Fruit fly (Drosophila melanogaster) whole organism, embryonic: ENCODE measurements around the gene CG16749.

Experiments
- ATbp ChIP-seq: fragments of 200-800 bp; sonication (Bioruptor generic); optimal IDR thresholded peaks from 2 replicates; lab custom pipeline; 2017; ENCODE audit warnings: missing biosample characterization, mild to moderate bottlenecking, missing genetic modification characterization, missing genetic modification reagents
- Atf6 ChIP-seq: fragments of 200-800 bp; sonication (Bioruptor generic); IDR thresholded peaks from 2 replicates; pipeline ENCODE4 v1.3.6; 2022; ENCODE audit warnings: missing biosample characterization, missing genetic modification characterization
- CG10366 ChIP-seq: fragments of 200-800 bp; sonication (Bioruptor generic); IDR thresholded peaks from 2 replicates; pipeline ENCODE4 v1.3.6; 2022; ENCODE audit warnings: missing biosample characterization, missing genetic modification characterization
- CG10543 ChIP-seq: fragments of 200-800 bp; sonication (Bioruptor generic); optimal IDR thresholded peaks from 3 replicates; lab custom pipeline; 2017; ENCODE audit warnings: missing biosample characterization, mild to moderate bottlenecking, missing genetic modification characterization, moderate library complexity
- CG10959 ChIP-seq: fragments of 200-800 bp; sonication (Bioruptor generic); IDR thresholded peaks from 2 replicates; pipeline ENCODE4 v1.3.6; 2022; ENCODE audit warnings: missing biosample characterization, missing genetic modification characterization
- CG11504 ChIP-seq: fragments of 200-800 bp; sonication (Bioruptor generic); optimal IDR thresholded peaks from 3 replicates; lab custom pipeline; 2019; ENCODE audit warnings: missing biosample characterization, mild to moderate bottlenecking, missing genetic modification characterization, moderate library complexity
- CG11723 ChIP-seq: fragments of 200-800 bp; sonication (Bioruptor generic); optimal IDR thresholded peaks from 2 replicates; lab custom pipeline; 2017; ENCODE audit warnings: missing biosample characterization, mild to moderate bottlenecking, missing genetic modification characterization
- CG13894 ChIP-seq: fragments of 200-800 bp; sonication (Bioruptor generic); optimal IDR thresholded peaks from 3 replicates; lab custom pipeline; 2018; ENCODE audit warnings: missing biosample characterization, mild to moderate bottlenecking, missing genetic modification characterization, moderate library complexity
- CG14050 ChIP-seq: fragments of 200-800 bp; sonication (Bioruptor generic); IDR thresholded peaks from 3 replicates; pipeline ENCODE4 v1.3.6; 2022; ENCODE audit warnings: missing biosample characterization, missing genetic modification characterization
- CG14710 ChIP-seq: fragments of 200-800 bp; sonication (Bioruptor generic); optimal IDR thresholded peaks from 3 replicates; lab custom pipeline; 2019; ENCODE audit warnings: missing biosample characterization, mild to moderate bottlenecking, missing genetic modification characterization, moderate library complexity
- CG15479 ChIP-seq: fragments of 200-800 bp; sonication (Bioruptor generic); optimal IDR thresholded peaks from 3 replicates; lab custom pipeline; 2019; ENCODE audit warnings: missing biosample characterization, mild to moderate bottlenecking, missing genetic modification characterization, moderate library complexity
- CG15601 ChIP-seq: fragments of 200-800 bp; sonication (Bioruptor generic); optimal IDR thresholded peaks from 3 replicates; lab custom pipeline; 2019; ENCODE audit warnings: missing biosample characterization, mild to moderate bottlenecking, missing genetic modification characterization, moderate library complexity
- CG17328 ChIP-seq: fragments of 200-800 bp; sonication (Bioruptor generic); IDR thresholded peaks from 2 replicates; pipeline ENCODE4 v1.3.6; 2022; ENCODE audit warnings: missing biosample characterization, missing genetic modification characterization
- CG3065 ChIP-seq: fragments of 200-800 bp; sonication (Bioruptor generic); optimal IDR thresholded peaks from 2 replicates; lab custom pipeline; 2016; ENCODE audit warnings: missing biosample characterization, missing genetic modification characterization
- CG34376 ChIP-seq: fragments of 200-800 bp; sonication (Bioruptor generic); optimal IDR thresholded peaks from 2 replicates; lab custom pipeline; 2018; ENCODE audit warnings: missing biosample characterization, mild to moderate bottlenecking, missing genetic modification characterization
- CG4328 ChIP-seq: fragments of 200-800 bp; sonication (Bioruptor generic); optimal IDR thresholded peaks from 3 replicates; lab custom pipeline; 2017; ENCODE audit warnings: missing biosample characterization, missing genetic modification reagents, missing genetic modification characterization
- CG4617 ChIP-seq: fragments of 200-800 bp; sonication (Bioruptor generic); optimal IDR thresholded peaks from 3 replicates; lab custom pipeline; 2016; ENCODE audit warnings: missing biosample characterization, missing genetic modification characterization, borderline replicate concordance
- CG6175 ChIP-seq: fragments of 200-800 bp; sonication (Bioruptor generic); IDR thresholded peaks from 3 replicates; pipeline ENCODE4 v1.3.6; 2022; ENCODE audit warnings: missing biosample characterization, missing genetic modification characterization
- CG8478 ChIP-seq: fragments of >200 bp; optimal IDR thresholded peaks from 2 replicates; lab custom pipeline; 2018
- CHES-1-like ChIP-seq: fragments of 200-800 bp; sonication (Bioruptor generic); optimal IDR thresholded peaks from 2 replicates; lab custom pipeline; 2016; ENCODE audit warnings: missing biosample characterization, missing genetic modification characterization
- Chrac-16 ChIP-seq: fragments of 200-800 bp; sonication (Bioruptor generic); optimal IDR thresholded peaks from 3 replicates; lab custom pipeline; 2016; ENCODE audit warnings: missing biosample characterization, missing genetic modification characterization
- Dip3 ChIP-seq: fragments of 200-800 bp; sonication (Bioruptor generic); optimal IDR thresholded peaks from 3 replicates; lab custom pipeline; 2016; ENCODE audit warnings: missing biosample characterization, missing genetic modification characterization
- Gsc ChIP-seq: fragments of 200-800 bp; sonication (Bioruptor generic); IDR thresholded peaks from 2 replicates; pipeline ENCODE4 v1.3.6; 2022; ENCODE audit warnings: missing biosample characterization, missing genetic modification characterization
- Lim3 ChIP-seq: fragments of 200-800 bp; sonication (Bioruptor generic); IDR thresholded peaks from 2 replicates; pipeline ENCODE4 v1.3.6; 2022; ENCODE audit warnings: missing biosample characterization, missing genetic modification characterization
- Med ChIP-seq: fragments of 200-800 bp; sonication (Bioruptor generic); peaks from one replicate; lab custom pipeline; 2016; ENCODE audit warnings: missing biosample characterization, missing genetic modification characterization, mild to moderate bottlenecking, inconsistent platforms, moderate library complexity
- Myb ChIP-seq: fragments of 200-800 bp; sonication (Bioruptor generic); optimal IDR thresholded peaks from 2 replicates; lab custom pipeline; 2016; ENCODE audit warnings: missing biosample characterization, missing genetic modification characterization
- Oli ChIP-seq: fragments of 200-800 bp; sonication (Bioruptor generic); optimal IDR thresholded peaks from 2 replicates; lab custom pipeline; 2018; ENCODE audit warnings: missing biosample characterization, mild to moderate bottlenecking, missing genetic modification characterization, moderate library complexity
- Pdp1 ChIP-seq, 2 experiments: fragments of 200-800 bp; sonication (Bioruptor generic); optimal IDR thresholded peaks; 3 replicates each; lab custom pipeline; 2016; ENCODE audit warnings: missing biosample characterization in 2 of 2, missing genetic modification characterization in 2 of 2, mild to moderate bottlenecking in 1 of 2, moderate library complexity in 1 of 2
- Ravus ChIP-seq: fragments of 200-800 bp; sonication (Bioruptor generic); IDR thresholded peaks from 2 replicates; pipeline ENCODE4 v1.3.6; 2022; ENCODE audit warnings: missing biosample characterization, missing genetic modification characterization
- Rx ChIP-seq: fragments of 200-800 bp; sonication (Bioruptor generic); IDR thresholded peaks from 2 replicates; pipeline ENCODE4 v1.3.6; 2022; ENCODE audit warnings: missing biosample characterization, missing genetic modification characterization
- Sox102F ChIP-seq: fragments of 200-800 bp; sonication (Bioruptor generic); optimal IDR thresholded peaks from 2 replicates; lab custom pipeline; 2018; ENCODE audit warnings: missing biosample characterization, mild to moderate bottlenecking, missing genetic modification characterization, moderate library complexity
- Stat92E ChIP-seq, 3 experiments: fragments of >200 bp in 2 of 3; fragments of 200-800 bp in 1 of 3; sonication (Bioruptor generic) in 1 of 3; optimal IDR thresholded peaks; 2 replicates each; lab custom pipeline; 2017 to 2019; ENCODE audit warnings: missing biosample characterization in 3 of 3, missing genetic modification characterization in 3 of 3, mild to moderate bottlenecking in 1 of 3, moderate library complexity in 1 of 3
- Taf1 ChIP-seq: fragments of 200-800 bp; sonication (Bioruptor generic); IDR thresholded peaks from 2 replicates; pipeline ENCODE4 v1.3.6; 2022; ENCODE audit warnings: missing biosample characterization, missing genetic modification characterization
- YL-1 ChIP-seq: fragments of 200-800 bp; sonication (Bioruptor generic); optimal IDR thresholded peaks from 3 replicates; lab custom pipeline; 2017; ENCODE audit warnings: missing biosample characterization, mild to moderate bottlenecking, missing genetic modification characterization
- ab ChIP-seq: fragments of 200-800 bp; sonication (Bioruptor generic); optimal IDR thresholded peaks from 2 replicates; lab custom pipeline; 2016; ENCODE audit warnings: missing biosample characterization, missing genetic modification characterization
- al ChIP-seq: fragments of 200-800 bp; sonication (Bioruptor generic); IDR thresholded peaks from 2 replicates; pipeline ENCODE4 v1.3.6; 2022; ENCODE audit warnings: missing biosample characterization, missing genetic modification characterization
- cas ChIP-seq: fragments of 200-800 bp; sonication (Bioruptor generic); IDR thresholded peaks from 2 replicates; pipeline ENCODE4 v1.3.6; 2022; ENCODE audit warnings: missing biosample characterization, missing genetic modification characterization
- cg ChIP-seq: fragments of 200-800 bp; sonication (Bioruptor generic); optimal IDR thresholded peaks from 3 replicates; lab custom pipeline; 2019; ENCODE audit warnings: missing biosample characterization, mild to moderate bottlenecking, missing genetic modification characterization, moderate library complexity
- fru ChIP-seq: fragments of >200 bp; optimal IDR thresholded peaks from 2 replicates; lab custom pipeline; 2017
- ftz-f1 ChIP-seq: fragments of 200-800 bp; sonication (Bioruptor generic); optimal IDR thresholded peaks from 2 replicates; lab custom pipeline; 2016; ENCODE audit warnings: missing biosample characterization, missing genetic modification characterization
- ham ChIP-seq: fragments of 200-800 bp; sonication (Bioruptor generic); IDR thresholded peaks from 2 replicates; pipeline ENCODE4 v1.3.6; 2022; ENCODE audit warnings: missing biosample characterization, missing genetic modification characterization
- kni ChIP-seq: fragments of 200-800 bp; sonication (Bioruptor generic); optimal IDR thresholded peaks from 3 replicates; lab custom pipeline; 2017; ENCODE audit warnings: mild to moderate bottlenecking, missing biosample characterization, missing genetic modification reagents, missing genetic modification characterization
- peb ChIP-seq: fragments of 200-800 bp; sonication (Bioruptor generic); IDR thresholded peaks from 2 replicates; pipeline ENCODE4 v1.3.6; 2022; ENCODE audit warnings: missing biosample characterization, missing genetic modification characterization
- pnt ChIP-seq: fragments of 200-800 bp; sonication (Bioruptor generic); optimal IDR thresholded peaks from 3 replicates; lab custom pipeline; 2016; ENCODE audit warnings: missing biosample characterization, missing genetic modification characterization
- pros ChIP-seq: fragments of 200-800 bp; sonication (Bioruptor generic); optimal IDR thresholded peaks from 3 replicates; lab custom pipeline; 2019; ENCODE audit warnings: missing biosample characterization, mild to moderate bottlenecking, missing genetic modification characterization, moderate library complexity
- psq ChIP-seq: fragments of 200-800 bp; sonication (Bioruptor generic); optimal IDR thresholded peaks from 2 replicates; lab custom pipeline; 2017; ENCODE audit warnings: missing biosample characterization, missing genetic modification characterization
- row ChIP-seq: fragments of 200-800 bp; sonication (Bioruptor generic); IDR thresholded peaks from 3 replicates; pipeline ENCODE4 v1.3.6; 2022; ENCODE audit warnings: missing biosample characterization, missing genetic modification characterization
- sd ChIP-seq: fragments of 200-800 bp; sonication (Bioruptor generic); optimal IDR thresholded peaks from 3 replicates; lab custom pipeline; 2018; ENCODE audit warnings: missing biosample characterization, mild to moderate bottlenecking, missing genetic modification characterization, moderate library complexity
- sob ChIP-seq: fragments of 200-800 bp; sonication (Bioruptor generic); IDR thresholded peaks from 2 replicates; pipeline ENCODE4 v1.3.6; 2022; ENCODE audit warnings: missing biosample characterization, missing genetic modification characterization
- sqz ChIP-seq: fragments of 200-800 bp; sonication (Bioruptor generic); optimal IDR thresholded peaks from 3 replicates; lab custom pipeline; 2018; ENCODE audit warnings: missing biosample characterization, mild to moderate bottlenecking, missing genetic modification characterization
- sug ChIP-seq: fragments of 200-800 bp; optimal IDR thresholded peaks from 2 replicates; lab custom pipeline; 2019; ENCODE audit warnings: missing biosample characterization, mild to moderate bottlenecking, missing genetic modification characterization, moderate library complexity
- unpg ChIP-seq: fragments of 200-800 bp; sonication (Bioruptor generic); optimal IDR thresholded peaks from 3 replicates; lab custom pipeline; 2018; ENCODE audit warnings: missing biosample characterization, mild to moderate bottlenecking, missing genetic modification characterization, moderate library complexity

Gene CG16749

DNA sequence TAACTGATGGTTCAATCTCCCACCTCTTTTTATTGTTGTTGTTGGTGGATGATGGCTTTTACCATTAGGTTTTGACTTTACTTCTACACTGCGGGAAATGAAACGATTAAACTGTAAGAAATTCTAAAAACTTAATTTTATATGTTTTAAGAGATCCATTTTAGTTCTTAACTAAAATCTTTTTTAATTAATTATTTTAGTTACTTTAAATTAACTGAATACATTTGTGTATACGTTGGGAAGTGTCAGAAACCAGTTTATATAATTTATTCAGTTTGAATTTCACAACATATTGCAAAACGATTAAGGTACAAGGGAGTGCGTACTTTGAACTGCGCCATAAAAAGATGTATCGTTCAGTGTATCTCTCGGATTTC is 21.6 kb upstream of the CG16749 start (continued):
- TF ChIP-seq CG6175 (GFP tag; lab: Robert Waterston, UW), result no peak
- TF ChIP-seq Myb (GFP tag; lab: Kevin White, UChicago), result no peak
- no peak for TF ChIP-seq row (GFP tag; lab: Robert Waterston, UW)
- TF ChIP-seq peb (GFP tag; lab: Robert Waterston, UW), result no peak
- TF ChIP-seq CG15479 (GFP tag; lab: Kevin White, UChicago), result no peak
- TF ChIP-seq Ravus (GFP tag; lab: Robert Waterston, UW), result no peak
- TF ChIP-seq pnt (GFP tag; lab: Kevin White, UChicago), result peak; percentile 12
- TF ChIP-seq Sox102F (GFP tag; lab: Kevin White, UChicago), result peak; percentile 93
- peak; percentile 92 for TF ChIP-seq CG14710
- peak; percentile 71 for TF ChIP-seq CG4328 (GFP tag; lab: Kevin White, UChicago)
- no peak for TF ChIP-seq Atf6
- TF ChIP-seq Rx (GFP tag; lab: Robert Waterston, UW), result no peak
- TF ChIP-seq CG11723 (GFP tag; lab: Kevin White, UChicago), result peak; percentile 61
- TF ChIP-seq al (GFP tag; lab: Robert Waterston, UW), result no peak
- TF ChIP-seq CG17328, result no peak
- TF ChIP-seq Chrac-16 (GFP tag; lab: Kevin White, UChicago), result peak; percentile 77
- TF ChIP-seq sob (GFP tag; lab: Robert Waterston, UW), result no peak
- TF ChIP-seq YL-1 (GFP tag; lab: Kevin White, UChicago), result peak; percentile 47
- TF ChIP-seq CG8478 (lab: Kevin White, UChicago), result no peak
- TF ChIP-seq CG4617 (GFP tag; lab: Kevin White, UChicago), result peak; percentile 59
- no peak for TF ChIP-seq cas
- TF ChIP-seq psq (GFP tag; lab: Kevin White, UChicago), result peak; percentile 59
- TF ChIP-seq CG10366, result no peak
- TF ChIP-seq CG10959, result no peak
- no peak for TF ChIP-seq Taf1
- no peak for TF ChIP-seq CG14050
- no peak for TF ChIP-seq CG34376 (GFP tag; lab: Kevin White, UChicago)
- peak; percentile 89 for TF ChIP-seq Oli (tag; lab: Kevin White, UChicago)
- no peak for TF ChIP-seq ham (GFP tag; lab: Robert Waterston, UW)
- TF ChIP-seq Gsc (GFP tag; lab: Robert Waterston, UW), result no peak
- peak; percentile 58 for TF ChIP-seq CG3065 (GFP tag; lab: Kevin White, UChicago)
- no peak for TF ChIP-seq fru (lab: Kevin White, UChicago)

DNA sequence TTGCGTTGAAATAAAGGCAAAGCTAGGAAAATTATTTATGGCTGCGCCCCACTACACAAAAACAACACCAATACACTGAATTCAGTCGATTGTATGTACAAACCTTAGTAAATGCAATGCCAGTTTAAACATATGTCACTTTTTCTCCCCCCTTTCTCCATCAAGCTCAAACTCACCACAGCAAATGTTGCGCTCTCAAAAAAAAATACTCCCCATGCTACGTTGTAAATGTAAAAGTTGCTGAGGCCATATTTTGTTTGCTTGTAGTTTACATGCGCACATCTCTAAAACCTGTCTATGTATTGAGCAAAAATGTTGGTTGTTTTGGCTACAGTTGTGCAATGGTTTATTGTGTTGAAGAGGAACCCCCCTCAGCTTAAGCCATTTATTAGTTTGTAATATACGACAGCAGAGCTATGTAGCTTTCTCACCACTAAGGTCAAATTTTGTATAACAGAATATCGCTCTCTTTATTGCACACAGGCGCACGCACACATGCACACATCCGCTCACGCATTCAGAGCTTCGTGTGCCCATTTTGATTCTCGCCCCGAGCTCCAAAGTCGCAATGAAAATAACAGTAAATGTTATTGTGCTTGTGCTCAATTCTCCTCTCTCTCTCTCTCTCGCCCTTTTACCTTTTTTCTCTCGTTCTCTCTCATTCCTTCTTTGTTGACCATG is 21.1 kb upstream of the CG16749 start:
- TF ChIP-seq Med (no peak), unpg (peak; percentile 8), Stat92E (GFP tag; optimal IDR thresholded peaks at IDR 0.05; lab: Kevin White, UChicago) (peak in 1 of 3 experiments; percentile 84), CHES-1-like (GFP tag; lab: Kevin White, UChicago) (no peak), sqz (GFP tag; lab: Kevin White, UChicago) (peak; percentile 85), ab (peak; percentile 5), ftz-f1 (GFP tag; lab: Kevin White, UChicago) (peak; percentile 67), sd (tag; lab: Kevin White, UChicago) (peak; percentile 62), pros (GFP tag; lab: Kevin White, UChicago) (peak; percentile 20), CG10543 (GFP tag; lab: Kevin White, UChicago) (peak; percentile 14), Lim3 (GFP tag; lab: Robert Waterston, UW) (no peak), CG11504 (peak; percentile 94), sug (tag; lab: Kevin White, UChicago) (peak; percentile 87), CG15601 (tag; lab: Kevin White, UChicago) (peak; percentile 29), cg (GFP tag; lab: Kevin White, UChicago) (peak; percentile 91), Dip3 (GFP tag; lab: Kevin White, UChicago) (no peak), ATbp (GFP tag; lab: Kevin White, UChicago) (peak; percentile 40), CG13894 (tag; lab: Kevin White, UChicago) (no peak), kni (GFP tag; lab: Kevin White, UChicago) (peak; percentile 97), Pdp1 (GFP tag; optimal IDR thresholded peaks at IDR 0.05; lab: Kevin White, UChicago) (peak in 1 of 2 experiments; percentile 92)
